Fruit fly (Drosophila melanogaster) whole organism, embryonic: ENCODE results near the gene Gr64d.

Experiments
- Abd-B ChIP-seq: fragments of 200-800 bp; sonication (Bioruptor generic); optimal IDR thresholded peaks from 2 replicates; lab custom pipeline; 2018; ENCODE audit warnings: missing biosample characterization, mild to moderate bottlenecking, missing genetic modification characterization, moderate library complexity
- B-H1 ChIP-seq: fragments of 200-800 bp; sonication (Bioruptor generic); IDR thresholded peaks from 3 replicates; pipeline ENCODE4 v1.3.6; 2022; ENCODE audit warnings: missing biosample characterization, missing genetic modification characterization
- B-H2 ChIP-seq: fragments of 200-800 bp; sonication (Bioruptor generic); optimal IDR thresholded peaks from 2 replicates; lab custom pipeline; 2018; ENCODE audit warnings: missing biosample characterization, mild to moderate bottlenecking, missing genetic modification characterization
- CG10267 ChIP-seq: fragments of 200-800 bp; sonication (Bioruptor generic); optimal IDR thresholded peaks from 2 replicates; lab custom pipeline; 2018; ENCODE audit warnings: missing biosample characterization, mild to moderate bottlenecking, missing genetic modification characterization, moderate library complexity
- CG10979 ChIP-seq: fragments of 200-800 bp; sonication (Bioruptor generic); optimal IDR thresholded peaks from 2 replicates; lab custom pipeline; 2018; ENCODE audit warnings: missing biosample characterization, mild to moderate bottlenecking, missing genetic modification characterization, moderate library complexity
- CG12219 ChIP-seq: fragments of 200-800 bp; sonication (Bioruptor generic); optimal IDR thresholded peaks from 3 replicates; lab custom pipeline; 2018; ENCODE audit warnings: missing biosample characterization, mild to moderate bottlenecking, missing genetic modification characterization
- CG17361 ChIP-seq: fragments of 200-800 bp; sonication (Bioruptor generic); IDR thresholded peaks from 3 replicates; pipeline ENCODE4 v1.3.6; 2022; ENCODE audit warnings: missing biosample characterization, missing genetic modification characterization
- CG17385 ChIP-seq: fragments of 200-800 bp; sonication (Bioruptor generic); optimal IDR thresholded peaks from 3 replicates; lab custom pipeline; 2018; ENCODE audit warnings: missing biosample characterization, mild to moderate bottlenecking, missing genetic modification characterization
- CG3163 ChIP-seq: fragments of 200-800 bp; sonication (Bioruptor generic); optimal IDR thresholded peaks from 3 replicates; lab custom pipeline; 2016; ENCODE audit warnings: missing biosample characterization, missing genetic modification characterization
- CG43689 ChIP-seq: fragments of 200-800 bp; sonication (Bioruptor generic); IDR thresholded peaks from 2 replicates; pipeline ENCODE4 v1.3.6; 2022; ENCODE audit warnings: missing biosample characterization, missing genetic modification characterization
- CG7556 ChIP-seq: fragments of 200-800 bp; sonication (Bioruptor generic); optimal IDR thresholded peaks from 2 replicates; lab custom pipeline; 2017; ENCODE audit warnings: missing biosample characterization, mild to moderate bottlenecking, missing genetic modification characterization
- CG8765 ChIP-seq: fragments of 200-800 bp; sonication (Bioruptor generic); IDR thresholded peaks from 2 replicates; pipeline ENCODE4 v1.3.6; 2022; ENCODE audit warnings: missing biosample characterization, missing genetic modification characterization
- CG9215 ChIP-seq: fragments of 200-800 bp; sonication (Bioruptor generic); IDR thresholded peaks from 2 replicates; pipeline ENCODE4 v1.3.6; 2022; ENCODE audit warnings: missing biosample characterization, missing genetic modification characterization
- CG9727 ChIP-seq: fragments of 200-800 bp; sonication (Bioruptor generic); optimal IDR thresholded peaks from 3 replicates; lab custom pipeline; 2017; ENCODE audit warnings: missing biosample characterization, mild to moderate bottlenecking, missing genetic modification characterization
- D ChIP-seq, 2 experiments: fragments of 200-800 bp in 1 of 2; fragments of >200 bp in 1 of 2; sonication (Bioruptor generic) in 1 of 2; optimal IDR thresholded peaks; 2 replicates in 1 of 2; 3 replicates in 1 of 2; lab custom pipeline; 2017; ENCODE audit warnings: mild to moderate bottlenecking in 1 of 2, missing biosample characterization in 1 of 2, missing genetic modification characterization in 1 of 2, missing genetic modification reagents in 1 of 2
- Dip3 ChIP-seq: fragments of 200-800 bp; sonication (Bioruptor generic); optimal IDR thresholded peaks from 3 replicates; lab custom pipeline; 2016; ENCODE audit warnings: missing biosample characterization, missing genetic modification characterization
- Dll ChIP-seq: fragments of 200-800 bp; sonication (Bioruptor generic); IDR thresholded peaks from 4 replicates; pipeline ENCODE4 v1.3.6; 2022; ENCODE audit warnings: missing biosample characterization, missing genetic modification characterization; ENCODE audit not compliant: partially characterized antibody
- Hmr ChIP-seq: fragments of 200-800 bp; sonication (Bioruptor generic); optimal IDR thresholded peaks from 3 replicates; lab custom pipeline; 2017; ENCODE audit warnings: mild to moderate bottlenecking, missing biosample characterization, missing genetic modification reagents, missing genetic modification characterization
- Hmx ChIP-seq: fragments of 200-800 bp; sonication (Bioruptor generic); optimal IDR thresholded peaks from 2 replicates; lab custom pipeline; 2016; ENCODE audit warnings: missing biosample characterization, missing genetic modification characterization
- Hr78 ChIP-seq, 2 experiments: fragments of 200-800 bp in 1 of 2; fragments of >200 bp in 1 of 2; sonication (Bioruptor generic) in 1 of 2; optimal IDR thresholded peaks; 2 replicates each; lab custom pipeline; 2017 to 2019; ENCODE audit warnings: missing biosample characterization in 2 of 2, missing genetic modification characterization in 2 of 2, mild to moderate bottlenecking in 1 of 2, moderate library complexity in 1 of 2
- Max ChIP-seq: fragments of 200-800 bp; sonication (Bioruptor generic); optimal IDR thresholded peaks from 2 replicates; lab custom pipeline; 2016; ENCODE audit warnings: missing biosample characterization, mild to moderate bottlenecking, missing genetic modification characterization
- Meics ChIP-seq: fragments of 200-800 bp; sonication (Bioruptor generic); optimal IDR thresholded peaks from 2 replicates; lab custom pipeline; 2017; ENCODE audit warnings: missing biosample characterization, mild to moderate bottlenecking, missing genetic modification characterization
- Opbp ChIP-seq: fragments of 200-800 bp; sonication (Bioruptor generic); IDR thresholded peaks from 3 replicates; pipeline ENCODE4 v1.3.6; 2022; ENCODE audit warnings: missing biosample characterization, missing genetic modification characterization; ENCODE audit not compliant: partially characterized antibody
- PHDP ChIP-seq: fragments of 200-800 bp; sonication (Bioruptor generic); optimal IDR thresholded peaks from 3 replicates; lab custom pipeline; 2018; ENCODE audit warnings: missing biosample characterization, mild to moderate bottlenecking, missing genetic modification characterization, moderate library complexity
- Rx ChIP-seq: fragments of 200-800 bp; sonication (Bioruptor generic); IDR thresholded peaks from 2 replicates; pipeline ENCODE4 v1.3.6; 2022; ENCODE audit warnings: missing biosample characterization, missing genetic modification characterization
- Sox102F ChIP-seq: fragments of 200-800 bp; sonication (Bioruptor generic); optimal IDR thresholded peaks from 2 replicates; lab custom pipeline; 2018; ENCODE audit warnings: missing biosample characterization, mild to moderate bottlenecking, missing genetic modification characterization, moderate library complexity
- Trl ChIP-seq, 3 experiments: fragments of >200 bp in 2 of 3; fragments of 200-800 bp in 1 of 3; sonication (Bioruptor generic) in 1 of 3; optimal IDR thresholded peaks; 2 replicates in 1 of 3; 3 replicates in 2 of 3; lab custom pipeline; 2016 to 2017; ENCODE audit warnings: missing biosample characterization in 1 of 3, missing genetic modification characterization in 1 of 3
- Xrp1 ChIP-seq: fragments of 200-800 bp; sonication (Bioruptor generic); IDR thresholded peaks from 2 replicates; pipeline ENCODE4 v1.3.6; 2022; ENCODE audit warnings: missing biosample characterization, missing genetic modification characterization
- ab ChIP-seq: fragments of 200-800 bp; sonication (Bioruptor generic); optimal IDR thresholded peaks from 2 replicates; lab custom pipeline; 2016; ENCODE audit warnings: missing biosample characterization, missing genetic modification characterization
- bowl ChIP-seq: fragments of 200-800 bp; sonication (Bioruptor generic); IDR thresholded peaks from 2 replicates; pipeline ENCODE4 v1.3.6; 2022; ENCODE audit warnings: missing biosample characterization, missing genetic modification characterization
- crp ChIP-seq, 2 experiments: fragments of 200-800 bp; sonication (Bioruptor generic); optimal IDR thresholded peaks; 2 replicates in 1 of 2; 3 replicates in 1 of 2; lab custom pipeline; 2017; ENCODE audit warnings: missing biosample characterization in 2 of 2, missing genetic modification characterization in 2 of 2, mild to moderate bottlenecking in 1 of 2, moderate library complexity in 1 of 2
- eve ChIP-seq, 2 experiments: fragments of >200 bp; optimal IDR thresholded peaks; 2 replicates each; lab custom pipeline; 2017; ENCODE audit warnings: missing biosample characterization in 2 of 2, missing genetic modification characterization in 2 of 2
- ewg ChIP-seq: fragments of 200-800 bp; sonication (Bioruptor generic); optimal IDR thresholded peaks from 3 replicates; lab custom pipeline; 2017; ENCODE audit warnings: mild to moderate bottlenecking, missing biosample characterization, missing genetic modification reagents, missing genetic modification characterization
- grau ChIP-seq: fragments of 200-800 bp; optimal IDR thresholded peaks from 3 replicates; lab custom pipeline; 2019; ENCODE audit warnings: missing biosample characterization, mild to moderate bottlenecking, missing genetic modification characterization, moderate library complexity
- h ChIP-seq: fragments of >200 bp; optimal IDR thresholded peaks from 2 replicates; lab custom pipeline; 2017
- hth ChIP-seq: fragments of >200 bp; optimal IDR thresholded peaks from 2 replicates; lab custom pipeline; 2017; ENCODE audit warnings: inconsistent platforms
- ind ChIP-seq: fragments of 200-800 bp; sonication (Bioruptor generic); optimal IDR thresholded peaks from 3 replicates; lab custom pipeline; 2016; ENCODE audit warnings: missing biosample characterization, missing genetic modification characterization
- inv ChIP-seq: fragments of 200-800 bp; sonication (Bioruptor generic); IDR thresholded peaks from 2 replicates; pipeline ENCODE4 v1.3.6; 2022; ENCODE audit warnings: missing biosample characterization, missing genetic modification characterization; ENCODE audit not compliant: partially characterized antibody
- lab ChIP-seq: fragments of 200-800 bp; sonication (Bioruptor generic); optimal IDR thresholded peaks from 3 replicates; lab custom pipeline; 2017; ENCODE audit warnings: missing biosample characterization, missing genetic modification characterization, mild to moderate bottlenecking, moderate library complexity, missing genetic modification reagents
- lmd ChIP-seq: fragments of 200-800 bp; sonication (Bioruptor generic); IDR thresholded peaks from 2 replicates; pipeline ENCODE4 v1.3.6; 2022; ENCODE audit warnings: missing biosample characterization, missing genetic modification characterization
- nerfin-1 ChIP-seq: fragments of 200-800 bp; sonication (Bioruptor generic); optimal IDR thresholded peaks from 3 replicates; lab custom pipeline; 2019; ENCODE audit warnings: missing biosample characterization, mild to moderate bottlenecking, missing genetic modification characterization, moderate library complexity
- org-1 ChIP-seq: fragments of 200-800 bp; sonication (Bioruptor generic); optimal IDR thresholded peaks from 2 replicates; lab custom pipeline; 2017; ENCODE audit warnings: missing biosample characterization, missing genetic modification characterization
- phol ChIP-seq: fragments of 200-800 bp; sonication (Bioruptor generic); optimal IDR thresholded peaks from 3 replicates; lab custom pipeline; 2018; ENCODE audit warnings: missing biosample characterization, mild to moderate bottlenecking, missing genetic modification characterization, moderate library complexity
- psq ChIP-seq: fragments of 200-800 bp; sonication (Bioruptor generic); optimal IDR thresholded peaks from 2 replicates; lab custom pipeline; 2017; ENCODE audit warnings: missing biosample characterization, missing genetic modification characterization
- so ChIP-seq: fragments of 200-800 bp; sonication (Bioruptor generic); IDR thresholded peaks from 3 replicates; pipeline ENCODE4 v1.3.6; 2022; ENCODE audit warnings: missing biosample characterization, missing genetic modification characterization
- tin ChIP-seq: fragments of 200-800 bp; sonication (Bioruptor generic); optimal IDR thresholded peaks from 3 replicates; lab custom pipeline; 2016; ENCODE audit warnings: missing biosample characterization, missing genetic modification characterization
- vvl ChIP-seq: fragments of 200-800 bp; sonication (Bioruptor generic); IDR thresholded peaks from 2 replicates; pipeline ENCODE4 v1.3.6; 2022; ENCODE audit warnings: missing biosample characterization, missing genetic modification characterization
- yki ChIP-seq: fragments of >200 bp; optimal IDR thresholded peaks from 3 replicates; lab custom pipeline; 2018

Gene Gr64d

DNA sequence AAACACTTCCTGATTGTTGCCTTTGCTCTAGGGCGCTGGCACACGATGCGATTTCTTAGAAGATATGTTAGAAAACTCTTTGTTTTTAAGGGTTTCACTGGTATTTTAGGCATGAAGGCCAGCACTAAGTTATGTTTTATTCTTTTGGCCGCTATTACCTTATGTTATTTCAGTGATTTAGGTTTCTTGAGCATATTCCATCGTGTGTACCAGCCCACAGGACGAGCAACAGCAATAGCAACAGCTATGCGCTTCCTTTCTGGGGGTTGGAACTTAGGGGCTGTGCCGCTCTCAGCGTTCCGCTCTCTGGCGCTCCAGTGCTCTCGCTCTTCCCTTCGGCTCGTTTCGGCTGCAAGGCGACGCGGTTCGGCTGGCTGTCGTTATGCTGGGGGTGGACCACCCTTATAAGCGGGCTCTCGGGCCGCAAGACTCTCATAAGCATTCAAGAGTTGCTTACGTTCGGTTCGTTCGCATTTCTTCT, 48.4 kb upstream of the Gr64d start, which contains the start of gene scrt (continued):
- TF ChIP-seq CG17361 (0 out of 3 replicates have a peak, but pooled peaks have one; percentile 44), Max (peak; percentile 14), vvl (GFP tag; lab: Robert Waterston, UW) (0 out of 2 replicates have a peak, but pooled peaks have one; percentile 39), CG10267 (tag; lab: Kevin White, UChicago) (peak; percentile 59), D (optimal IDR thresholded peaks at IDR 0.05; lab: Kevin White, UChicago) (peak; percentile 55), D (GFP tag; optimal IDR thresholded peaks at IDR 0.05; lab: Kevin White, UChicago) (peak; percentile 57), phol (tag; lab: Kevin White, UChicago) (peak; percentile 86), Rx (GFP tag; lab: Robert Waterston, UW) (peak; percentile 51), B-H2 (GFP tag; lab: Kevin White, UChicago) (peak; percentile 4), CG43689 (no peak), Trl (optimal IDR thresholded peaks at IDR 0.05; lab: Kevin White, UChicago) (peak; percentile 63 to 85), Trl (GFP tag; optimal IDR thresholded peaks at IDR 0.05; lab: Kevin White, UChicago) (peak; percentile 41), Abd-B (no peak), so (GFP tag; lab: Robert Waterston, UW) (peak; percentile 25; the same call in 1 of the 3 replicates), PHDP (tag; lab: Kevin White, UChicago) (peak; percentile 73), yki (lab: Kevin White, UChicago) (peak; percentile 51), B-H1 (GFP tag; lab: Robert Waterston, UW) (no peak), CG9727 (GFP tag; lab: Kevin White, UChicago) (peak; percentile 86), lab (GFP tag; lab: Kevin White, UChicago) (peak; percentile 45), ab (no peak), Hmr (GFP tag; lab: Kevin White, UChicago) (peak; percentile 66), inv (GFP tag; lab: Robert Waterston, UW) (peak; percentile 42), hth (lab: Kevin White, UChicago) (no peak), h (lab: Kevin White, UChicago) (no peak), CG7556 (GFP tag; lab: Kevin White, UChicago) (peak; percentile 61), org-1 (GFP tag; lab: Kevin White, UChicago) (peak; percentile 18), Hmx (GFP tag; lab: Kevin White, UChicago) (no peak), Sox102F (peak; percentile 65), ind (GFP tag; lab: Kevin White, UChicago) (no peak), psq (no peak), ewg (GFP tag; lab: Kevin White, UChicago) (peak; percentile 37), CG9215 (GFP tag; lab: Robert Waterston, UW) (0 out of 2 replicates have a peak, but pooled peaks have one; percentile 29), Hr78 (GFP tag; optimal IDR thresholded peaks at IDR 0.05; lab: Kevin White, UChicago) (no peak), crp (GFP tag; optimal IDR thresholded peaks at IDR 0.05; lab: Kevin White, UChicago) (peak in 1 of 2 experiments; percentile 5), nerfin-1 (tag; lab: Kevin White, UChicago) (peak; percentile 59), lmd (GFP tag; lab: Robert Waterston, UW) (peak; percentile 37; the same call in 1 of the 2 replicates), grau (peak; percentile 53), CG8765 (GFP tag; lab: Robert Waterston, UW) (peak; percentile 67; the same call in 1 of the 2 replicates), eve (GFP tag; optimal IDR thresholded peaks at IDR 0.05; lab: Kevin White, UChicago) (peak in 1 of 2 experiments; percentile 8), CG3163 (GFP tag; lab: Kevin White, UChicago) (peak; percentile 7), CG10979 (tag; lab: Kevin White, UChicago) (peak; percentile 91), CG12219 (GFP tag; lab: Kevin White, UChicago) (peak; percentile 28), Xrp1 (GFP tag; lab: Robert Waterston, UW) (peak; percentile 80; the same call in 1 of the 2 replicates), Opbp (GFP tag; lab: Robert Waterston, UW) (0 out of 3 replicates have a peak, but pooled peaks have one; percentile 21), Dll (peak; percentile 68; the same call in 3 of the 4 replicates), tin (GFP tag; lab: Kevin White, UChicago) (peak; percentile 9), bowl (GFP tag; lab: Robert Waterston, UW) (no peak), CG17385 (GFP tag; lab: Kevin White, UChicago) (peak; percentile 16), Dip3 (peak; percentile 10), Meics (GFP tag; lab: Kevin White, UChicago) (peak; percentile 35)
